Fruit fly (Drosophila melanogaster) whole organism, adult: Measurements from ENCODE around the gene CG32847.

Experiments
- CG11617 ChIP-seq: fragments of 200-800 bp; sonication (Bioruptor generic); optimal IDR thresholded peaks from 2 replicates; lab custom pipeline; 2017; ENCODE audit warnings: mild to moderate bottlenecking, missing biosample characterization, missing genetic modification reagents, missing genetic modification characterization
- CG1620 ChIP-seq: fragments of 200-800 bp; sonication (Bioruptor generic); optimal IDR thresholded peaks from 2 replicates; lab custom pipeline; 2016; ENCODE audit warnings: missing biosample characterization, missing genetic modification characterization
- CG33017 ChIP-seq: fragments of 200-800 bp; sonication (Bioruptor generic); optimal IDR thresholded peaks from 2 replicates; lab custom pipeline; 2018; ENCODE audit warnings: missing biosample characterization, mild to moderate bottlenecking, missing genetic modification characterization, moderate library complexity
- CG5204 ChIP-seq: fragments of 200-800 bp; sonication (Bioruptor generic); optimal IDR thresholded peaks from 2 replicates; lab custom pipeline; 2016; ENCODE audit warnings: missing biosample characterization, missing genetic modification characterization
- CG7045 ChIP-seq: fragments of 200-800 bp; sonication (Bioruptor generic); optimal IDR thresholded peaks from 2 replicates; lab custom pipeline; 2017; ENCODE audit warnings: missing biosample characterization, mild to moderate bottlenecking, missing genetic modification characterization
- Clk ChIP-seq: fragments of 200-800 bp; sonication (Bioruptor generic); optimal IDR thresholded peaks from 2 replicates; lab custom pipeline; 2017; ENCODE audit warnings: missing biosample characterization, missing genetic modification characterization
- kay ChIP-seq: fragments of 200-800 bp; sonication (Bioruptor generic); peaks from one replicate; lab custom pipeline; 2016; ENCODE audit warnings: missing biosample characterization, missing genetic modification characterization, borderline replicate concordance
- ovo ChIP-seq: fragments of 200-800 bp; sonication (Bioruptor generic); optimal IDR thresholded peaks from 2 replicates; lab custom pipeline; 2016; ENCODE audit warnings: missing biosample characterization, missing genetic modification characterization
- pad ChIP-seq: fragments of 200-800 bp; sonication (Bioruptor generic); optimal IDR thresholded peaks from 3 replicates; lab custom pipeline; 2017; ENCODE audit warnings: missing biosample characterization, missing genetic modification characterization, mild to moderate bottlenecking, moderate library complexity, missing genetic modification reagents
- tj ChIP-seq: fragments of 200-800 bp; sonication (Bioruptor generic); optimal IDR thresholded peaks from 3 replicates; lab custom pipeline; 2017; ENCODE audit warnings: missing biosample characterization, mild to moderate bottlenecking, missing genetic modification characterization, moderate library complexity

- TF ChIP-seq CG1620 (GFP tag; lab: Kevin White, UChicago) (no peak), pad (no peak), CG5204 (GFP tag; lab: Kevin White, UChicago) (no peak), CG7045 (GFP tag; lab: Kevin White, UChicago) (no peak), CG11617 (GFP tag; lab: Kevin White, UChicago) (no peak), CG33017 (tag; lab: Kevin White, UChicago) (no peak), kay (GFP tag; lab: Kevin White, UChicago) (no peak), ovo (no peak), Clk (no peak), tj (GFP tag; lab: Kevin White, UChicago) (no peak)
Observed at dm6 chr3L:15099541-15099940, 21.8 kb upstream of the CG32847 start.
